Worm (Caenorhabditis elegans): ENCODE measurements around the gene F59H6.14.
"Not testable (repeated sequence)": the region's sequence is repeated elsewhere in the genome, so short reads cannot be mapped to it uniquely, and the experiment has no call there.

F59H6.14 gene

ce11 chrII:2064497-2064896, 31.1 kb downstream of the F59H6.14 start, which contains the start of gene fbxb-6:
Gene fbxb-6 (plus strand): TSS chrII:2064797.
- TF ChIP-seq isw-1 (GFP tag; IDR thresholded peaks at IDR 0.05) (no peak), alr-1 (tag; optimal IDR thresholded peaks at IDR 0.05; ENCODE audit: borderline replicate concordance) (no peak), nhr-90 (tag; optimal IDR thresholded peaks at IDR 0.05; ENCODE audit: poor library complexity) (no peak), lin-15B (tag; optimal IDR thresholded peaks at IDR 0.05) (no peak), efl-1 (optimal IDR thresholded peaks at IDR 0.05) (no peak), efl-1 (GFP tag; optimal IDR thresholded peaks at IDR 0.05 in 1 of 2) (peak in 1 of 2 experiments; percentile 68)

ce11 chrII:2067451-2068021, 34.1 kb downstream of the F59H6.14 start, which contains the start of gene F07E5.12:
Gene F07E5.12 (plus strand): TSS chrII:2067971.
- TF ChIP-seq efl-1 (optimal IDR thresholded peaks at IDR 0.05) = not testable (repeated sequence)
- TF ChIP-seq efl-1 (GFP tag; optimal IDR thresholded peaks at IDR 0.05 in 1 of 2) = peak in 1 of 2 experiments; percentile 60

ce11 chrII:2071429-2071828, 38.0 kb downstream of the F59H6.14 start, which contains the start of gene F07E5.7:
Gene F07E5.7 (minus strand): TSS chrII:2071529.
- TF ChIP-seq sup-37 (GFP tag; optimal IDR thresholded peaks at IDR 0.05) (no peak), blmp-1 (tag; optimal IDR thresholded peaks at IDR 0.05) (peak; percentile 39), unc-98 (GFP tag; IDR thresholded peaks at IDR 0.05) (no peak), lsy-2 (tag; optimal IDR thresholded peaks at IDR 0.05) (no peak), fkh-4 (tag; optimal IDR thresholded peaks at IDR 0.05; ENCODE audit: borderline replicate concordance) (no peak), sptf-1 (tag; optimal IDR thresholded peaks at IDR 0.05) (no peak), nhr-11 (tag; optimal IDR thresholded peaks at IDR 0.05) (no peak)

ce11 chrII:2075513-2075912, 42.1 kb downstream of the F59H6.14 start, which contains the start of gene F07E5.8:
Gene F07E5.8 (minus strand): TSS chrII:2075613.
- TF ChIP-seq ztf-4 (tag; optimal IDR thresholded peaks at IDR 0.05) (no peak), aha-1 (tag; optimal IDR thresholded peaks at IDR 0.05) (no peak), egl-13 (tag; optimal IDR thresholded peaks at IDR 0.05) (no peak), fkh-8 (tag; optimal IDR thresholded peaks at IDR 0.05) (no peak), lin-15B (tag; optimal IDR thresholded peaks at IDR 0.05) (no peak), nhr-28 (tag; optimal IDR thresholded peaks at IDR 0.05) (no peak), skn-1 (tag; optimal IDR thresholded peaks at IDR 0.05) (no peak), pag-3 (tag; optimal IDR thresholded peaks at IDR 0.05; ENCODE audit: borderline replicate concordance, insufficient read depth) (no peak), fos-1 (tag; optimal IDR thresholded peaks at IDR 0.05) (no peak), swsn-7 (tag; optimal IDR thresholded peaks at IDR 0.05) (no peak), hlh-17 (GFP tag; optimal IDR thresholded peaks at IDR 0.05; ENCODE audit: borderline replicate concordance) (no peak), ceh-90 (tag; optimal IDR thresholded peaks at IDR 0.05) (no peak), rnt-1 (tag; optimal IDR thresholded peaks at IDR 0.05) (no peak)

ce11 chrII:2076467-2076866, 43.1 kb downstream of the F59H6.14 start:
- TF ChIP-seq nhr-28 (tag; optimal IDR thresholded peaks at IDR 0.05) = no peak
- no peak for TF ChIP-seq mdl-1 (tag; optimal IDR thresholded peaks at IDR 0.05)
- TF ChIP-seq efl-3 (GFP tag; optimal IDR thresholded peaks at IDR 0.05) = no peak
- TF ChIP-seq snu-23 (GFP tag; optimal IDR thresholded peaks at IDR 0.05) = no peak
- no peak for TF ChIP-seq fkh-10 (GFP tag; optimal IDR thresholded peaks at IDR 0.05)
- TF ChIP-seq lsy-2 (tag; optimal IDR thresholded peaks at IDR 0.05) = no peak
- no peak for TF ChIP-seq hlh-4 (tag; optimal IDR thresholded peaks at IDR 0.05)

- TF ChIP-seq efl-1 (optimal IDR thresholded peaks at IDR 0.05) = no peak
- TF ChIP-seq efl-1 (GFP tag; optimal IDR thresholded peaks at IDR 0.05 in 1 of 2) = peak in 1 of 2 experiments; percentile 9
- no peak for TF ChIP-seq nhr-237 (tag; optimal IDR thresholded peaks at IDR 0.05)
These were observed 47.0 kb downstream of the F59H6.14 start, which contains the start of gene F07E5.9 for ce11 chrII:2080425-2080824. Gene F07E5.9 (minus strand): TSS chrII:2080525.

All from whole organism, L1 larva.